Fruit fly (Drosophila melanogaster) whole organism, wandering third instar larva: ENCODE measurements around the gene CG34012.

ENCODE experiments used
- Vsx2 ChIP-seq: fragments of 200-300, 225-300 bp; sonication (Bioruptor generic); optimal IDR thresholded peaks from 2 replicates; lab custom pipeline; 2018; ENCODE audit warnings: missing biosample characterization, missing genetic modification characterization; ENCODE audit not compliant: partially characterized antibody
- foxo ChIP-seq, 2 experiments: fragments of 200-800 bp; sonication (Bioruptor generic); optimal IDR thresholded peaks; 2 replicates in 1 of 2; 3 replicates in 1 of 2; lab custom pipeline; 2016 to 2017; ENCODE audit warnings: missing biosample characterization in 2 of 2, missing genetic modification characterization in 2 of 2
- h ChIP-seq: fragments of 200-800 bp; sonication (Bioruptor generic); optimal IDR thresholded peaks from 3 replicates; lab custom pipeline; 2016; ENCODE audit warnings: missing biosample characterization, mild to moderate bottlenecking, missing genetic modification characterization
- lola ChIP-seq: fragments of >200 bp; optimal IDR thresholded peaks from 2 replicates; lab custom pipeline; 2017; ENCODE audit warnings: missing biosample characterization, missing genetic modification characterization
- psq ChIP-seq: fragments of 200-800 bp; sonication (Bioruptor generic); optimal IDR thresholded peaks from 3 replicates; lab custom pipeline; 2017; ENCODE audit warnings: missing biosample characterization, mild to moderate bottlenecking, missing genetic modification characterization, moderate library complexity

DNA sequence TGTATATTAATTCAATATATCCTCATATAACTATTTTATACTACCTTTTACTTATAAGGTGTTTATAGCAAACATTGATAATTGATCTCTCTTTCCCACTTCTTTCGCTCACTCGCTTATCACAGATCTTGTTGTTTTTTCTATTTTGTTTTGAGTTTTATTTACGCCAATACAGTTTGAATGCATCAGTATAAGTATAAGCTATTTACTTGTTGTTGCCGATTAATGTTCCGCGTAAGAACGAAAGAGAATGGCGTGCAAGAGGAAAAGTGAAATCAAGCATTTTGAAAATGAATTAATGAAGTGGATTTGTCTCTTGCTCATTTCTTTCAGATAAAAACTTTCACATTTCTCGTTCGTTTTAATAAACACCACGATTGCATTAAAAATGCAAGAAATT lies 25.7 kb downstream of the CG34012 start:
- TF ChIP-seq h (GFP tag; lab: Kevin White, UChicago) (no peak), Vsx2 (GFP tag; lab: Kevin White, UChicago) (no peak), foxo (GFP tag; optimal IDR thresholded peaks at IDR 0.05; lab: Kevin White, UChicago) (no peak), lola (GFP tag; lab: Kevin White, UChicago) (no peak), psq (peak; percentile 60)
